Fruit fly (Drosophila melanogaster) S2 (cell line): ENCODE measurements around the gene Sytalpha.

Experiments
- CG8478 ChIP-seq: fragments of >200 bp; optimal IDR thresholded peaks from 2 replicates; lab custom pipeline; 2018
- CTCF ChIP-seq, 2 experiments: fragments of >200 bp; optimal IDR thresholded peaks; 2 replicates each; lab custom pipeline; 2018

Gene Sytalpha

dm6 chr2L:17591960-17592359 lies at the start of gene Sytalpha, which contains the start of gene CG6870:
Sytalpha (plus strand) TSS chr2L:17592260.
CG6870 (minus strand) TSS chr2L:17592299.
- no peak for TF ChIP-seq CTCF (optimal IDR thresholded peaks at IDR 0.05; lab: Kevin White, UChicago)
- no peak for TF ChIP-seq CG8478 (lab: Kevin White, UChicago)

dm6 chr2L:17542661-17543278 lies 49.3 kb upstream of the Sytalpha start:
- TF ChIP-seq CTCF (optimal IDR thresholded peaks at IDR 0.05; lab: Kevin White, UChicago) (no peak), CG8478 (lab: Kevin White, UChicago) (no peak)

- TF ChIP-seq CG8478 (lab: Kevin White, UChicago) (no peak), CTCF (optimal IDR thresholded peaks at IDR 0.05; lab: Kevin White, UChicago) (no peak)
Observed at dm6 chr2L:17555665-17556064, 36.4 kb upstream of the Sytalpha start, which contains the start of gene CG7094. CG7094 (minus strand) TSS chr2L:17555765.

dm6 chr2L:17558111-17558773 lies 33.8 kb upstream of the Sytalpha start:
- no peak for TF ChIP-seq CTCF (optimal IDR thresholded peaks at IDR 0.05; lab: Kevin White, UChicago)

- no peak for TF ChIP-seq CG8478 (lab: Kevin White, UChicago)
- no peak for TF ChIP-seq CTCF (optimal IDR thresholded peaks at IDR 0.05; lab: Kevin White, UChicago)
Observed at dm6 chr2L:17559275-17559674, 32.8 kb upstream of the Sytalpha start.

- TF ChIP-seq CTCF (optimal IDR thresholded peaks at IDR 0.05; lab: Kevin White, UChicago): no peak
- TF ChIP-seq CG8478 (lab: Kevin White, UChicago): no peak
Observed at dm6 chr2L:17560125-17561019, 31.7 kb upstream of the Sytalpha start.

dm6 chr2L:17561914-17562313 lies 30.1 kb upstream of the Sytalpha start:
- TF ChIP-seq CTCF (optimal IDR thresholded peaks at IDR 0.05; lab: Kevin White, UChicago) (no peak), CG8478 (lab: Kevin White, UChicago) (no peak)

- TF ChIP-seq CTCF (optimal IDR thresholded peaks at IDR 0.05; lab: Kevin White, UChicago): no peak
- TF ChIP-seq CG8478 (lab: Kevin White, UChicago): no peak
Observed at dm6 chr2L:17564682-17565081, 27.4 kb upstream of the Sytalpha start.

- no peak for TF ChIP-seq CTCF (optimal IDR thresholded peaks at IDR 0.05; lab: Kevin White, UChicago)
- no peak for TF ChIP-seq CG8478 (lab: Kevin White, UChicago)
Observed at dm6 chr2L:17565734-17566133, 26.3 kb upstream of the Sytalpha start.

dm6 chr2L:17573063-17573462 lies 19.0 kb upstream of the Sytalpha start:
- TF ChIP-seq CTCF (optimal IDR thresholded peaks at IDR 0.05; lab: Kevin White, UChicago) (no peak), CG8478 (lab: Kevin White, UChicago) (no peak)

- no peak for TF ChIP-seq CG8478 (lab: Kevin White, UChicago)
Observed at dm6 chr2L:17574337-17574912, 17.6 kb upstream of the Sytalpha start.

dm6 chr2L:17582994-17583393 lies 9.1 kb upstream of the Sytalpha start:
- TF ChIP-seq CG8478 (lab: Kevin White, UChicago): no peak
- TF ChIP-seq CTCF (optimal IDR thresholded peaks at IDR 0.05; lab: Kevin White, UChicago): no peak

- TF ChIP-seq CTCF (optimal IDR thresholded peaks at IDR 0.05; lab: Kevin White, UChicago) (no peak), CG8478 (lab: Kevin White, UChicago) (no peak)
Observed at dm6 chr2L:17585000-17585399, 7.1 kb upstream of the Sytalpha start.

- TF ChIP-seq CG8478 (lab: Kevin White, UChicago) (no peak), CTCF (optimal IDR thresholded peaks at IDR 0.05; lab: Kevin White, UChicago) (no peak)
Observed at dm6 chr2L:17586750-17587149, 5.3 kb upstream of the Sytalpha start.
